Fruit fly (Drosophila melanogaster) whole organism, prepupa: ENCODE results near the gene xit.

ENCODE experiments used
- Blimp-1 ChIP-seq: fragments of 200-800 bp; sonication (Bioruptor generic); optimal IDR thresholded peaks from 3 replicates; lab custom pipeline; 2017; ENCODE audit warnings: missing biosample characterization, missing genetic modification characterization, mild to moderate bottlenecking, moderate library complexity, missing genetic modification reagents
- CG10669 ChIP-seq: fragments of 200-800 bp; sonication (Bioruptor generic); optimal IDR thresholded peaks from 3 replicates; lab custom pipeline; 2018; ENCODE audit warnings: missing biosample characterization, mild to moderate bottlenecking, missing genetic modification characterization, moderate library complexity
- CG11294 ChIP-seq: fragments of 200-800 bp; sonication (Bioruptor generic); IDR thresholded peaks from 2 replicates; pipeline ENCODE4 v1.3.6; 2022; ENCODE audit warnings: missing biosample characterization, missing genetic modification characterization
- CG11762 ChIP-seq: fragments of 200-800 bp; sonication (Bioruptor generic); optimal IDR thresholded peaks from 3 replicates; lab custom pipeline; 2016; ENCODE audit warnings: missing biosample characterization, missing genetic modification characterization; ENCODE audit not compliant: insufficient read depth
- CG11902 ChIP-seq: fragments of 200-800 bp; sonication (Bioruptor generic); optimal IDR thresholded peaks from 3 replicates; lab custom pipeline; 2016; ENCODE audit warnings: missing biosample characterization, missing genetic modification characterization
- CG15336 ChIP-seq: fragments of 200-800 bp; sonication (Bioruptor generic); IDR thresholded peaks from 2 replicates; pipeline ENCODE4 v1.3.6; 2022; ENCODE audit warnings: missing biosample characterization, missing genetic modification characterization
- CG1621 ChIP-seq: fragments of 200-800 bp; sonication (Bioruptor generic); optimal IDR thresholded peaks from 3 replicates; lab custom pipeline; 2018; ENCODE audit warnings: missing biosample characterization, mild to moderate bottlenecking, missing genetic modification characterization
- CG16779 ChIP-seq: fragments of 200-800 bp; sonication (Bioruptor generic); optimal IDR thresholded peaks from 3 replicates; lab custom pipeline; 2017; ENCODE audit warnings: missing biosample characterization, mild to moderate bottlenecking, missing genetic modification characterization
- CG3032 ChIP-seq: fragments of 200-800 bp; optimal IDR thresholded peaks from 2 replicates; lab custom pipeline; 2019; ENCODE audit warnings: missing biosample characterization, mild to moderate bottlenecking, missing genetic modification characterization, moderate library complexity
- CG31627 ChIP-seq: fragments of 200-800 bp; sonication (Bioruptor generic); optimal IDR thresholded peaks from 3 replicates; lab custom pipeline; 2016; ENCODE audit warnings: missing biosample characterization, missing genetic modification characterization
- CG32006 ChIP-seq: fragments of 200-800 bp; sonication (Bioruptor generic); optimal IDR thresholded peaks from 3 replicates; lab custom pipeline; 2017; ENCODE audit warnings: missing biosample characterization, mild to moderate bottlenecking, missing genetic modification characterization
- CG34406 ChIP-seq: fragments of 200-800 bp; sonication (Bioruptor generic); optimal IDR thresholded peaks from 3 replicates; lab custom pipeline; 2016; ENCODE audit warnings: missing biosample characterization, missing genetic modification characterization
- CG3919 ChIP-seq: fragments of 200-800 bp; sonication (Bioruptor generic); optimal IDR thresholded peaks from 3 replicates; lab custom pipeline; 2016; ENCODE audit warnings: missing biosample characterization, missing genetic modification characterization
- CG4318 ChIP-seq: fragments of 200-800 bp; sonication (Bioruptor generic); optimal IDR thresholded peaks from 3 replicates; lab custom pipeline; 2017; ENCODE audit warnings: missing biosample characterization, mild to moderate bottlenecking, missing genetic modification characterization
- CG6276 ChIP-seq: fragments of 200-800 bp; sonication (Bioruptor generic); optimal IDR thresholded peaks from 2 replicates; lab custom pipeline; 2017; ENCODE audit warnings: missing biosample characterization, mild to moderate bottlenecking, missing genetic modification characterization
- CG6792 ChIP-seq: fragments of 200-800 bp; sonication (Bioruptor generic); optimal IDR thresholded peaks from 3 replicates; lab custom pipeline; 2016; ENCODE audit warnings: missing biosample characterization, missing genetic modification characterization
- CG6808 ChIP-seq: fragments of 200-800 bp; sonication (Bioruptor generic); optimal IDR thresholded peaks from 3 replicates; lab custom pipeline; 2017; ENCODE audit warnings: missing biosample characterization, missing genetic modification characterization, mild to moderate bottlenecking, moderate library complexity, missing genetic modification reagents
- CG6854 ChIP-seq: fragments of 200-800 bp; sonication (Bioruptor generic); optimal IDR thresholded peaks from 2 replicates; lab custom pipeline; 2017; ENCODE audit warnings: missing biosample characterization, mild to moderate bottlenecking, missing genetic modification characterization
- CG8319 ChIP-seq: fragments of 200-800 bp; sonication (Bioruptor generic); optimal IDR thresholded peaks from 3 replicates; lab custom pipeline; 2016; ENCODE audit warnings: missing biosample characterization, missing genetic modification characterization
- CG8632 ChIP-seq: fragments of 200-800 bp; sonication (Bioruptor generic); optimal IDR thresholded peaks from 3 replicates; lab custom pipeline; 2016; ENCODE audit warnings: missing biosample characterization, missing genetic modification characterization
- CG9139 ChIP-seq: fragments of 200-800 bp; sonication (Bioruptor generic); optimal IDR thresholded peaks from 3 replicates; lab custom pipeline; 2017; ENCODE audit warnings: missing biosample characterization, mild to moderate bottlenecking, missing genetic modification characterization
- Eip75B ChIP-seq: fragments of 200-800 bp; sonication (Bioruptor generic); optimal IDR thresholded peaks from 3 replicates; lab custom pipeline; 2016; ENCODE audit warnings: missing biosample characterization, missing genetic modification characterization
- Eip78C ChIP-seq: fragments of 200-800 bp; sonication (Bioruptor generic); peaks from one replicate; lab custom pipeline; 2016; ENCODE audit warnings: missing biosample characterization, missing genetic modification characterization
- Eip93F ChIP-seq: fragments of 200-800 bp; sonication (Bioruptor generic); optimal IDR thresholded peaks from 2 replicates; lab custom pipeline; 2016; ENCODE audit warnings: missing biosample characterization, mild to moderate bottlenecking, missing genetic modification characterization
- Ets96B ChIP-seq: fragments of 200-800 bp; optimal IDR thresholded peaks from 2 replicates; lab custom pipeline; 2019; ENCODE audit warnings: missing biosample characterization, mild to moderate bottlenecking, missing genetic modification characterization, moderate library complexity
- Gug ChIP-seq: fragments of 200-800 bp; sonication (Bioruptor generic); IDR thresholded peaks from 2 replicates; pipeline ENCODE4 v1.3.6; 2022; ENCODE audit warnings: missing biosample characterization, missing genetic modification characterization
- Hr39 ChIP-seq: fragments of 200-800 bp; sonication (Bioruptor generic); optimal IDR thresholded peaks from 2 replicates; lab custom pipeline; 2016; ENCODE audit warnings: missing biosample characterization, missing genetic modification characterization
- Hr4 ChIP-seq: fragments of 200-800 bp; sonication (Bioruptor generic); optimal IDR thresholded peaks from 3 replicates; lab custom pipeline; 2016; ENCODE audit warnings: missing biosample characterization, missing genetic modification characterization
- Lpt ChIP-seq: fragments of 200-800 bp; sonication (Bioruptor generic); optimal IDR thresholded peaks from 3 replicates; lab custom pipeline; 2016; ENCODE audit warnings: missing biosample characterization, missing genetic modification characterization
- Met ChIP-seq: fragments of 200-800 bp; sonication (Bioruptor generic); optimal IDR thresholded peaks from 3 replicates; lab custom pipeline; 2016; ENCODE audit warnings: missing biosample characterization, missing genetic modification characterization
- OdsH ChIP-seq: fragments of 200-800 bp; sonication (Bioruptor generic); optimal IDR thresholded peaks from 3 replicates; lab custom pipeline; 2016; ENCODE audit warnings: missing biosample characterization, missing genetic modification characterization
- Smox ChIP-seq: fragments of 200-800 bp; sonication (Bioruptor generic); optimal IDR thresholded peaks from 3 replicates; lab custom pipeline; 2016; ENCODE audit warnings: missing biosample characterization, missing genetic modification characterization
- Sox102F ChIP-seq: fragments of 200-800 bp; sonication (Bioruptor generic); optimal IDR thresholded peaks from 2 replicates; lab custom pipeline; 2016; ENCODE audit warnings: missing biosample characterization, mild to moderate bottlenecking, missing genetic modification characterization
- Sox14 ChIP-seq: fragments of 200-800 bp; sonication (Bioruptor generic); optimal IDR thresholded peaks from 3 replicates; lab custom pipeline; 2016; ENCODE audit warnings: missing biosample characterization, missing genetic modification characterization
- Sox15 ChIP-seq: fragments of 200-800 bp; sonication (Bioruptor generic); optimal IDR thresholded peaks from 3 replicates; lab custom pipeline; 2016; ENCODE audit warnings: missing biosample characterization, missing genetic modification characterization
- achi ChIP-seq: fragments of 200-800 bp; sonication (Bioruptor generic); optimal IDR thresholded peaks from 3 replicates; lab custom pipeline; 2016; ENCODE audit warnings: missing biosample characterization, missing genetic modification characterization
- acj6 ChIP-seq: fragments of 200-800 bp; sonication (Bioruptor generic); optimal IDR thresholded peaks from 3 replicates; lab custom pipeline; 2016; ENCODE audit warnings: missing biosample characterization, missing genetic modification characterization
- cyc ChIP-seq: fragments of 200-800 bp; sonication (Bioruptor generic); optimal IDR thresholded peaks from 3 replicates; lab custom pipeline; 2016; ENCODE audit warnings: missing biosample characterization, missing genetic modification characterization
- dac ChIP-seq: fragments of 200-800 bp; sonication (Bioruptor generic); optimal IDR thresholded peaks from 2 replicates; lab custom pipeline; 2017; ENCODE audit warnings: missing biosample characterization, mild to moderate bottlenecking, missing genetic modification characterization
- eg ChIP-seq: fragments of 200-800 bp; sonication (Bioruptor generic); IDR thresholded peaks from 3 replicates; pipeline ENCODE4 v1.3.6; 2022; ENCODE audit warnings: missing biosample characterization, missing genetic modification characterization
- esn ChIP-seq: fragments of 200-800 bp; sonication (Bioruptor generic); optimal IDR thresholded peaks from 2 replicates; lab custom pipeline; 2016; ENCODE audit warnings: missing biosample characterization, mild to moderate bottlenecking, missing genetic modification characterization, moderate library complexity
- fd59A ChIP-seq: fragments of 200-800 bp; sonication (Bioruptor generic); optimal IDR thresholded peaks from 2 replicates; lab custom pipeline; 2017; ENCODE audit warnings: missing biosample characterization, mild to moderate bottlenecking, missing genetic modification characterization, missing genetic modification reagents
- fd85E ChIP-seq: fragments of 200-800 bp; sonication (Bioruptor generic); optimal IDR thresholded peaks from 3 replicates; lab custom pipeline; 2016; ENCODE audit warnings: missing biosample characterization, missing genetic modification characterization
- lz ChIP-seq: fragments of 200-800 bp; sonication (Bioruptor generic); optimal IDR thresholded peaks from 3 replicates; lab custom pipeline; 2016; ENCODE audit warnings: missing biosample characterization, missing genetic modification characterization
- net ChIP-seq: fragments of 200-800 bp; sonication (Bioruptor generic); optimal IDR thresholded peaks from 3 replicates; lab custom pipeline; 2016; ENCODE audit warnings: missing biosample characterization, missing genetic modification characterization
- pdm3 ChIP-seq: fragments of 200-800 bp; sonication (Bioruptor generic); optimal IDR thresholded peaks from 3 replicates; lab custom pipeline; 2016; ENCODE audit warnings: missing biosample characterization, missing genetic modification characterization
- salr ChIP-seq, 2 experiments: fragments of 200-800 bp; sonication (Bioruptor generic); optimal IDR thresholded peaks; 3 replicates each; lab custom pipeline; 2016 to 2018; ENCODE audit warnings: missing biosample characterization in 2 of 2, missing genetic modification characterization in 2 of 2, mild to moderate bottlenecking in 1 of 2
- ss ChIP-seq, 2 experiments: fragments of 200-800 bp; sonication (Bioruptor generic); optimal IDR thresholded peaks; 2 replicates in 1 of 2; 3 replicates in 1 of 2; lab custom pipeline; 2017 to 2018; ENCODE audit warnings: mild to moderate bottlenecking in 2 of 2, missing biosample characterization in 2 of 2, missing genetic modification characterization in 2 of 2, moderate library complexity in 1 of 2
- svp ChIP-seq: fragments of 200-800 bp; sonication (Bioruptor generic); peaks from one replicate; lab custom pipeline; 2016; ENCODE audit warnings: missing biosample characterization, missing genetic modification characterization
- topi ChIP-seq: fragments of 200-800 bp; sonication (Bioruptor generic); optimal IDR thresholded peaks from 3 replicates; lab custom pipeline; 2016; ENCODE audit warnings: missing biosample characterization, missing genetic modification characterization

xit gene

dm6 chrX:6867175-6868023 is 46.6 kb downstream of the xit start, which contains the start of gene CG14434:
Gene CG14434 (minus strand): TSS chrX:6867194.
- TF ChIP-seq Eip78C (GFP tag; lab: Kevin White, UChicago) (peak; percentile 95), CG6792 (GFP tag; lab: Kevin White, UChicago) (peak; percentile 68), fd85E (GFP tag; lab: Kevin White, UChicago) (no peak), Blimp-1 (peak; percentile 59), CG9139 (GFP tag; lab: Kevin White, UChicago) (peak; percentile 37), ss (GFP tag; optimal IDR thresholded peaks at IDR 0.05; lab: Kevin White, UChicago) (peak; percentile 11 to 66), OdsH (GFP tag; lab: Kevin White, UChicago) (peak; percentile 81), CG1621 (tag; lab: Kevin White, UChicago) (no peak), CG3919 (GFP tag; lab: Kevin White, UChicago) (peak; percentile 74), Eip93F (GFP tag; lab: Kevin White, UChicago) (no peak), CG34406 (GFP tag; lab: Kevin White, UChicago) (peak; percentile 73), lz (GFP tag; lab: Kevin White, UChicago) (peak; percentile 80), dac (GFP tag; lab: Kevin White, UChicago) (peak; percentile 45), CG11762 (peak; percentile 67), CG6276 (peak; percentile 88), CG8319 (GFP tag; lab: Kevin White, UChicago) (peak; percentile 56), Smox (peak; percentile 77), Sox15 (GFP tag; lab: Kevin White, UChicago) (peak; percentile 76), pdm3 (peak; percentile 77), Sox14 (peak; percentile 79), Ets96B (peak; percentile 68), CG31627 (GFP tag; lab: Kevin White, UChicago) (peak; percentile 62), acj6 (GFP tag; lab: Kevin White, UChicago) (peak; percentile 73), Lpt (GFP tag; lab: Kevin White, UChicago) (peak; percentile 46), CG6808 (peak; percentile 88), CG15336 (peak; percentile 49), salr (GFP tag; optimal IDR thresholded peaks at IDR 0.05; lab: Kevin White, UChicago) (peak in 1 of 2 experiments; percentile 93), Hr39 (GFP tag; lab: Kevin White, UChicago) (peak; percentile 67), fd59A (GFP tag; lab: Kevin White, UChicago) (peak; percentile 74), esn (GFP tag; lab: Kevin White, UChicago) (peak; percentile 87), topi (GFP tag; lab: Kevin White, UChicago) (peak; percentile 82), CG6854 (GFP tag; lab: Kevin White, UChicago) (no peak), CG11294 (peak; percentile 6; the same call in 1 of the 2 replicates), CG3032 (tag; lab: Kevin White, UChicago) (peak; percentile 75), Hr4 (GFP tag; lab: Kevin White, UChicago) (peak; percentile 82), CG11902 (GFP tag; lab: Kevin White, UChicago) (peak; percentile 65), Met (GFP tag; lab: Kevin White, UChicago) (peak; percentile 83), cyc (peak; percentile 62), CG16779 (tag; lab: Kevin White, UChicago) (peak; percentile 45), net (GFP tag; lab: Kevin White, UChicago) (peak; percentile 75), CG10669 (GFP tag; lab: Kevin White, UChicago) (peak; percentile 75), achi (peak; percentile 78), CG32006 (GFP tag; lab: Kevin White, UChicago) (peak; percentile 94), CG8632 (GFP tag; lab: Kevin White, UChicago) (peak; percentile 83), svp (GFP tag; lab: Kevin White, UChicago) (peak; percentile 87), Sox102F (GFP tag; lab: Kevin White, UChicago) (peak; percentile 78), CG4318 (peak; percentile 90), Eip75B (GFP tag; lab: Kevin White, UChicago) (peak; percentile 75), eg (GFP tag; lab: Robert Waterston, UW) (peak; percentile 27; the same call in 1 of the 3 replicates), Gug (peak; percentile 33)
